Worm (Caenorhabditis elegans) whole organism, L2 larva: Measurements from ENCODE around the gene set-8.

Source experiments
- R02D3.7 ChIP-seq: fragments of 150-350 bp; optimal IDR thresholded peaks from 2 replicates; lab custom pipeline; 2014; ENCODE audit warnings: missing biosample characterization, missing genetic modification characterization
- aly-2 ChIP-seq: fragments of 150-350 bp; optimal IDR thresholded peaks from 2 replicates; lab custom pipeline; 2014; ENCODE audit warnings: missing biosample characterization, missing genetic modification characterization
- ama-1 ChIP-seq: fragments of 150-350 bp; optimal IDR thresholded peaks from 2 replicates; lab custom pipeline; 2018; ENCODE audit warnings: inconsistent platforms
- elt-3 ChIP-seq: sonication (generic microtip); optimal IDR thresholded peaks from 2 replicates; lab custom pipeline; 2017; ENCODE audit warnings: missing biosample characterization, missing genetic modification characterization
- lin-13 ChIP-seq: fragments of 150-350 bp; optimal IDR thresholded peaks from 2 replicates; lab custom pipeline; 2014; ENCODE audit warnings: missing biosample characterization, missing genetic modification reagents, missing genetic modification characterization
- lsy-2 ChIP-seq, 2 experiments: fragments of 150-350 bp in 1 of 2; sonication (generic microtip) in 1 of 2; optimal IDR thresholded peaks; 2 replicates each; lab custom pipeline; 2014 to 2017; ENCODE audit warnings: missing biosample characterization in 2 of 2, missing genetic modification characterization in 2 of 2
- mab-5 ChIP-seq: fragments of 150-350 bp; optimal IDR thresholded peaks from 2 replicates; lab custom pipeline; 2014; ENCODE audit warnings: missing biosample characterization, missing genetic modification characterization
- nhr-237 ChIP-seq: fragments of 150-350 bp; optimal IDR thresholded peaks from 2 replicates; lab custom pipeline; 2014; ENCODE audit warnings: missing biosample characterization, missing genetic modification characterization
- skn-1 ChIP-seq: sonication (generic microtip); optimal IDR thresholded peaks from 2 replicates; lab custom pipeline; 2017; ENCODE audit warnings: missing biosample characterization, missing genetic modification characterization
- snpc-4 ChIP-seq: fragments of 150-350 bp; optimal IDR thresholded peaks from 2 replicates; lab custom pipeline; 2014; ENCODE audit warnings: missing biosample characterization, missing genetic modification characterization
- unc-55 ChIP-seq: fragments of 150-350 bp; sonication (generic microtip); optimal IDR thresholded peaks from 3 replicates; lab custom pipeline; 2014; ENCODE audit warnings: missing biosample characterization, missing genetic modification reagents, missing genetic modification characterization
- zag-1 ChIP-seq: fragments of 150-350 bp; optimal IDR thresholded peaks from 2 replicates; lab custom pipeline; 2014; ENCODE audit warnings: missing biosample characterization, missing genetic modification characterization

- TF ChIP-seq aly-2 (tag; lab: Kevin White, UChicago) (no peak), lsy-2 (tag; optimal IDR thresholded peaks at IDR 0.05; lab: Kevin White, UChicago) (no peak), unc-55 (GFP tag; lab: Kevin White, UChicago) (no peak), elt-3 (tag; lab: Kevin White, UChicago) (no peak), skn-1 (no peak), zag-1 (tag; lab: Kevin White, UChicago) (no peak), snpc-4 (tag; lab: Kevin White, UChicago) (no peak), ama-1 (no peak), lin-13 (no peak), nhr-237 (tag; lab: Kevin White, UChicago) (no peak), R02D3.7 (no peak), mab-5 (tag; lab: Kevin White, UChicago) (no peak)
These were observed 23.6 kb downstream of the set-8 start for ce11 chrX:13469907-13470647.
